Worm (Caenorhabditis elegans) whole organism, young adult: ENCODE results near the gene math-37.

Source experiments
- F33H1.4 ChIP-seq: fragments of 200-800 bp; sonication (Bioruptor generic); IDR thresholded peaks from 2 replicates; pipeline ENCODE4 v1.3.6; 2022; ENCODE audit warnings: missing genetic modification reagents, missing genetic modification characterization, missing compliant biosample characterization
- T26A5.8 ChIP-seq: sonication (generic microtip); optimal IDR thresholded peaks from 2 replicates; lab custom pipeline; 2016; ENCODE audit warnings: missing genetic modification characterization, missing compliant biosample characterization
- Y53G8AR.9 ChIP-seq: fragments of 200-800 bp; sonication (Bioruptor generic); conservative IDR thresholded peaks from 2 replicates; pipeline ENCODE4 v1.3.6; 2022; ENCODE audit warnings: missing genetic modification reagents, missing genetic modification characterization, missing compliant biosample characterization
- ama-1 ChIP-seq, 3 experiments: fragments of 150-350 bp in 1 of 3; sonication (generic microtip) in 2 of 3; optimal IDR thresholded peaks; 2 replicates each; lab custom pipeline; 2014 to 2018; ENCODE audit warnings: missing biosample characterization in 2 of 3, missing genetic modification characterization in 2 of 3, missing genetic modification reagents in 2 of 3
- ceh-58 ChIP-seq: fragments of 200-800 bp; sonication (Bioruptor generic); IDR thresholded peaks from 2 replicates; pipeline ENCODE4 v1.3.6; 2022; ENCODE audit warnings: missing genetic modification characterization, missing compliant biosample characterization
- ceh-91 ChIP-seq: fragments of 200-800 bp; sonication (Bioruptor generic); IDR thresholded peaks from 2 replicates; pipeline ENCODE4 v1.3.6; 2022; ENCODE audit warnings: missing genetic modification reagents, missing genetic modification characterization, missing compliant biosample characterization
- lin-54 ChIP-seq: fragments of 200-800 bp; sonication (Bioruptor generic); optimal IDR thresholded peaks from 2 replicates; lab custom pipeline; 2018; ENCODE audit warnings: mild to moderate bottlenecking, missing genetic modification characterization, missing compliant biosample characterization
- madf-6 ChIP-seq: fragments of 200-800 bp; sonication (Bioruptor generic); IDR thresholded peaks from 2 replicates; pipeline ENCODE4 v1.3.6; 2022; ENCODE audit warnings: missing genetic modification reagents, missing genetic modification characterization, missing compliant biosample characterization
- nhr-80 ChIP-seq: sonication (generic microtip); optimal IDR thresholded peaks from 2 replicates; lab custom pipeline; 2016; ENCODE audit warnings: missing genetic modification characterization, missing compliant biosample characterization
- pha-4 ChIP-seq: fragments of 150-350 bp; sonication (generic microtip); optimal IDR thresholded peaks from 2 replicates; lab custom pipeline; 2014; ENCODE audit warnings: missing biosample characterization, missing genetic modification reagents, missing genetic modification characterization
- rec-8 ChIP-seq, 2 experiments: sonication (generic microtip); optimal IDR thresholded peaks; 2 replicates each; lab custom pipeline; 2016; ENCODE audit warnings: mild to moderate bottlenecking in 2 of 2, missing genetic modification characterization in 2 of 2, missing genetic modification reagents in 2 of 2, missing genotype in 2 of 2, missing biosample characterization in 1 of 2, missing compliant biosample characterization in 1 of 2, moderate library complexity in 1 of 2
- xnd-1 ChIP-seq: sonication (generic microtip); optimal IDR thresholded peaks from 2 replicates; lab custom pipeline; 2016; ENCODE audit warnings: missing genotype, missing genetic modification reagents, missing genetic modification characterization, missing compliant biosample characterization
- ztf-25 ChIP-seq: fragments of 200-800 bp; sonication (Bioruptor generic); IDR thresholded peaks from 2 replicates; pipeline ENCODE4 v1.3.6; 2022; ENCODE audit warnings: missing genetic modification reagents, missing genetic modification characterization, missing compliant biosample characterization

ce11 chrII:2091972-2092371 lies 30.0 kb downstream of the math-37 start, which contains the start of gene T16A1.10:
- TF ChIP-seq ama-1 (optimal IDR thresholded peaks at IDR 0.05; lab: Kevin White, UChicago) (no peak), ama-1 (GFP tag; optimal IDR thresholded peaks at IDR 0.05; lab: Kevin White, UChicago) (no peak), xnd-1 (tag; lab: Kevin White, UChicago) (no peak), rec-8 (tag; optimal IDR thresholded peaks at IDR 0.05; lab: Kevin White, UChicago) (no peak), ztf-25 (no peak), F33H1.4 (no peak), madf-6 (GFP tag; lab: Robert Waterston, UW) (no peak), lin-54 (GFP tag; lab: Kevin White, UChicago) (no peak), ceh-58 (GFP tag; lab: Robert Waterston, UW) (no peak), T26A5.8 (tag; lab: Kevin White, UChicago) (no peak), Y53G8AR.9 (GFP tag; lab: Robert Waterston, UW) (no peak), ceh-91 (GFP tag; lab: Robert Waterston, UW) (no peak), pha-4 (tag; lab: Kevin White, UChicago) (no peak), nhr-80 (no peak)
